Fruit fly (Drosophila melanogaster) whole organism, prepupa: Measurements from ENCODE around the gene CG10654.

ENCODE experiments used
- Blimp-1 ChIP-seq: fragments of 200-800 bp; sonication (Bioruptor generic); optimal IDR thresholded peaks from 3 replicates; lab custom pipeline; 2017; ENCODE audit warnings: missing biosample characterization, missing genetic modification characterization, mild to moderate bottlenecking, moderate library complexity, missing genetic modification reagents
- CG10631 ChIP-seq: fragments of 200-800 bp; sonication (Bioruptor generic); optimal IDR thresholded peaks from 2 replicates; lab custom pipeline; 2016; ENCODE audit warnings: missing biosample characterization, missing genetic modification characterization
- CG11294 ChIP-seq: fragments of 200-800 bp; sonication (Bioruptor generic); IDR thresholded peaks from 2 replicates; pipeline ENCODE4 v1.3.6; 2022; ENCODE audit warnings: missing biosample characterization, missing genetic modification characterization
- CG11762 ChIP-seq: fragments of 200-800 bp; sonication (Bioruptor generic); optimal IDR thresholded peaks from 3 replicates; lab custom pipeline; 2016; ENCODE audit warnings: missing biosample characterization, missing genetic modification characterization; ENCODE audit not compliant: insufficient read depth
- CG11902 ChIP-seq: fragments of 200-800 bp; sonication (Bioruptor generic); optimal IDR thresholded peaks from 3 replicates; lab custom pipeline; 2016; ENCODE audit warnings: missing biosample characterization, missing genetic modification characterization
- CG16779 ChIP-seq: fragments of 200-800 bp; sonication (Bioruptor generic); optimal IDR thresholded peaks from 3 replicates; lab custom pipeline; 2017; ENCODE audit warnings: missing biosample characterization, mild to moderate bottlenecking, missing genetic modification characterization
- CG31627 ChIP-seq: fragments of 200-800 bp; sonication (Bioruptor generic); optimal IDR thresholded peaks from 3 replicates; lab custom pipeline; 2016; ENCODE audit warnings: missing biosample characterization, missing genetic modification characterization
- CG3919 ChIP-seq: fragments of 200-800 bp; sonication (Bioruptor generic); optimal IDR thresholded peaks from 3 replicates; lab custom pipeline; 2016; ENCODE audit warnings: missing biosample characterization, missing genetic modification characterization
- CG4318 ChIP-seq: fragments of 200-800 bp; sonication (Bioruptor generic); optimal IDR thresholded peaks from 3 replicates; lab custom pipeline; 2017; ENCODE audit warnings: missing biosample characterization, mild to moderate bottlenecking, missing genetic modification characterization
- CG6276 ChIP-seq: fragments of 200-800 bp; sonication (Bioruptor generic); optimal IDR thresholded peaks from 2 replicates; lab custom pipeline; 2017; ENCODE audit warnings: missing biosample characterization, mild to moderate bottlenecking, missing genetic modification characterization
- CG6792 ChIP-seq: fragments of 200-800 bp; sonication (Bioruptor generic); optimal IDR thresholded peaks from 3 replicates; lab custom pipeline; 2016; ENCODE audit warnings: missing biosample characterization, missing genetic modification characterization
- CG6854 ChIP-seq: fragments of 200-800 bp; sonication (Bioruptor generic); optimal IDR thresholded peaks from 2 replicates; lab custom pipeline; 2017; ENCODE audit warnings: missing biosample characterization, mild to moderate bottlenecking, missing genetic modification characterization
- CG8119 ChIP-seq: fragments of 200-800 bp; sonication (Bioruptor generic); IDR thresholded peaks from 3 replicates; pipeline ENCODE4 v1.3.6; 2022; ENCODE audit warnings: missing biosample characterization, missing genetic modification characterization
- CG8319 ChIP-seq: fragments of 200-800 bp; sonication (Bioruptor generic); optimal IDR thresholded peaks from 3 replicates; lab custom pipeline; 2016; ENCODE audit warnings: missing biosample characterization, missing genetic modification characterization
- CG8632 ChIP-seq: fragments of 200-800 bp; sonication (Bioruptor generic); optimal IDR thresholded peaks from 3 replicates; lab custom pipeline; 2016; ENCODE audit warnings: missing biosample characterization, missing genetic modification characterization
- Eip75B ChIP-seq: fragments of 200-800 bp; sonication (Bioruptor generic); optimal IDR thresholded peaks from 3 replicates; lab custom pipeline; 2016; ENCODE audit warnings: missing biosample characterization, missing genetic modification characterization
- Ets96B ChIP-seq: fragments of 200-800 bp; optimal IDR thresholded peaks from 2 replicates; lab custom pipeline; 2019; ENCODE audit warnings: missing biosample characterization, mild to moderate bottlenecking, missing genetic modification characterization, moderate library complexity
- Hr38 ChIP-seq: sonication (Bioruptor generic); optimal IDR thresholded peaks from 2 replicates; lab custom pipeline; 2016; ENCODE audit warnings: missing biosample characterization, missing genetic modification characterization
- Hr39 ChIP-seq: fragments of 200-800 bp; sonication (Bioruptor generic); optimal IDR thresholded peaks from 2 replicates; lab custom pipeline; 2016; ENCODE audit warnings: missing biosample characterization, missing genetic modification characterization
- Hr4 ChIP-seq: fragments of 200-800 bp; sonication (Bioruptor generic); optimal IDR thresholded peaks from 3 replicates; lab custom pipeline; 2016; ENCODE audit warnings: missing biosample characterization, missing genetic modification characterization
- Lpt ChIP-seq: fragments of 200-800 bp; sonication (Bioruptor generic); optimal IDR thresholded peaks from 3 replicates; lab custom pipeline; 2016; ENCODE audit warnings: missing biosample characterization, missing genetic modification characterization
- Met ChIP-seq: fragments of 200-800 bp; sonication (Bioruptor generic); optimal IDR thresholded peaks from 3 replicates; lab custom pipeline; 2016; ENCODE audit warnings: missing biosample characterization, missing genetic modification characterization
- OdsH ChIP-seq: fragments of 200-800 bp; sonication (Bioruptor generic); optimal IDR thresholded peaks from 3 replicates; lab custom pipeline; 2016; ENCODE audit warnings: missing biosample characterization, missing genetic modification characterization
- Smox ChIP-seq: fragments of 200-800 bp; sonication (Bioruptor generic); optimal IDR thresholded peaks from 3 replicates; lab custom pipeline; 2016; ENCODE audit warnings: missing biosample characterization, missing genetic modification characterization
- Sox15 ChIP-seq: fragments of 200-800 bp; sonication (Bioruptor generic); optimal IDR thresholded peaks from 3 replicates; lab custom pipeline; 2016; ENCODE audit warnings: missing biosample characterization, missing genetic modification characterization
- acj6 ChIP-seq: fragments of 200-800 bp; sonication (Bioruptor generic); optimal IDR thresholded peaks from 3 replicates; lab custom pipeline; 2016; ENCODE audit warnings: missing biosample characterization, missing genetic modification characterization
- cyc ChIP-seq: fragments of 200-800 bp; sonication (Bioruptor generic); optimal IDR thresholded peaks from 3 replicates; lab custom pipeline; 2016; ENCODE audit warnings: missing biosample characterization, missing genetic modification characterization
- eg ChIP-seq: fragments of 200-800 bp; sonication (Bioruptor generic); IDR thresholded peaks from 3 replicates; pipeline ENCODE4 v1.3.6; 2022; ENCODE audit warnings: missing biosample characterization, missing genetic modification characterization
- esn ChIP-seq: fragments of 200-800 bp; sonication (Bioruptor generic); optimal IDR thresholded peaks from 2 replicates; lab custom pipeline; 2016; ENCODE audit warnings: missing biosample characterization, mild to moderate bottlenecking, missing genetic modification characterization, moderate library complexity
- fd59A ChIP-seq: fragments of 200-800 bp; sonication (Bioruptor generic); optimal IDR thresholded peaks from 2 replicates; lab custom pipeline; 2017; ENCODE audit warnings: missing biosample characterization, mild to moderate bottlenecking, missing genetic modification characterization, missing genetic modification reagents
- fkh ChIP-seq: fragments of 200-800 bp; sonication (Bioruptor generic); optimal IDR thresholded peaks from 3 replicates; lab custom pipeline; 2017; ENCODE audit warnings: missing biosample characterization, mild to moderate bottlenecking, missing genetic modification characterization, moderate library complexity
- net ChIP-seq: fragments of 200-800 bp; sonication (Bioruptor generic); optimal IDR thresholded peaks from 3 replicates; lab custom pipeline; 2016; ENCODE audit warnings: missing biosample characterization, missing genetic modification characterization
- pdm3 ChIP-seq: fragments of 200-800 bp; sonication (Bioruptor generic); optimal IDR thresholded peaks from 3 replicates; lab custom pipeline; 2016; ENCODE audit warnings: missing biosample characterization, missing genetic modification characterization
- spab ChIP-seq: fragments of 200-800 bp; sonication (Bioruptor generic); optimal IDR thresholded peaks from 2 replicates; lab custom pipeline; 2017; ENCODE audit warnings: missing biosample characterization, mild to moderate bottlenecking, missing genetic modification characterization, missing genetic modification reagents
- ss ChIP-seq, 2 experiments: fragments of 200-800 bp; sonication (Bioruptor generic); optimal IDR thresholded peaks; 2 replicates in 1 of 2; 3 replicates in 1 of 2; lab custom pipeline; 2017 to 2018; ENCODE audit warnings: mild to moderate bottlenecking in 2 of 2, missing biosample characterization in 2 of 2, missing genetic modification characterization in 2 of 2, moderate library complexity in 1 of 2
- svp ChIP-seq: fragments of 200-800 bp; sonication (Bioruptor generic); peaks from one replicate; lab custom pipeline; 2016; ENCODE audit warnings: missing biosample characterization, missing genetic modification characterization
- topi ChIP-seq: fragments of 200-800 bp; sonication (Bioruptor generic); optimal IDR thresholded peaks from 3 replicates; lab custom pipeline; 2016; ENCODE audit warnings: missing biosample characterization, missing genetic modification characterization

The CG10654 gene

DNA sequence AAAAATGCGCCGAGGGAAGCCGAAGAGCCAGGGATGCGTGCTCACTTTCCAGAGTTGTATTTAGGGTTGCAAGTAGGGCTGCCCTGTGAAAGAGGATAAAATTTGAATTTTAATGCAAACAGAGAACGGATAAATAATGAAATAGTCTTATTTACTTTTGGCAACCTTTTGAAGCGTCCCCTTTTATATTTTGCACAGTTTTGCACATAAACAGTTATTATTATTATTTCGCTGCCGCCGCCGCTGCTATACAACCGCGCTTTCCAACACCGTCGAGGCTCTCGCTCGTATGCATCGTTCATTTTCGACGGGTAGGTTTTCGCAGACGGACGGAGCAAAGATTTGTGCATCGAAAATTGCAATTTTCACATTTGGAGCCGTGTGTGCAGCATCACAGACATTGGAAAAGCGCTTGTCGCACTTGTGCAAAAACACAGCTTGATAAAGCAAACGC is 7.1 kb upstream of the CG10654 start, which contains the start of the genes sti and tral (continued):
- TF ChIP-seq Sox15 (GFP tag; lab: Kevin White, UChicago) (peak; percentile 82), fd59A (GFP tag; lab: Kevin White, UChicago) (peak; percentile 53), cyc (GFP tag; lab: Kevin White, UChicago) (peak; percentile 90), net (GFP tag; lab: Kevin White, UChicago) (no peak), CG11902 (GFP tag; lab: Kevin White, UChicago) (peak; percentile 82), Lpt (GFP tag; lab: Kevin White, UChicago) (peak; percentile 38), Hr4 (peak; percentile 90), eg (peak; percentile 69), CG3919 (GFP tag; lab: Kevin White, UChicago) (peak; percentile 89), CG10631 (GFP tag; lab: Kevin White, UChicago) (peak; percentile 88), CG6854 (peak; percentile 44), spab (GFP tag; lab: Kevin White, UChicago) (no peak), CG11294 (GFP tag; lab: Robert Waterston, UW) (peak; percentile 27; the same call in 1 of the 2 replicates), esn (GFP tag; lab: Kevin White, UChicago) (peak; percentile 90), Blimp-1 (peak; percentile 52), CG8632 (peak; percentile 69), acj6 (no peak), CG6276 (no peak), Ets96B (peak; percentile 49), Smox (GFP tag; lab: Kevin White, UChicago) (no peak), CG4318 (peak; percentile 48), Hr39 (GFP tag; lab: Kevin White, UChicago) (peak; percentile 92)

DNA sequence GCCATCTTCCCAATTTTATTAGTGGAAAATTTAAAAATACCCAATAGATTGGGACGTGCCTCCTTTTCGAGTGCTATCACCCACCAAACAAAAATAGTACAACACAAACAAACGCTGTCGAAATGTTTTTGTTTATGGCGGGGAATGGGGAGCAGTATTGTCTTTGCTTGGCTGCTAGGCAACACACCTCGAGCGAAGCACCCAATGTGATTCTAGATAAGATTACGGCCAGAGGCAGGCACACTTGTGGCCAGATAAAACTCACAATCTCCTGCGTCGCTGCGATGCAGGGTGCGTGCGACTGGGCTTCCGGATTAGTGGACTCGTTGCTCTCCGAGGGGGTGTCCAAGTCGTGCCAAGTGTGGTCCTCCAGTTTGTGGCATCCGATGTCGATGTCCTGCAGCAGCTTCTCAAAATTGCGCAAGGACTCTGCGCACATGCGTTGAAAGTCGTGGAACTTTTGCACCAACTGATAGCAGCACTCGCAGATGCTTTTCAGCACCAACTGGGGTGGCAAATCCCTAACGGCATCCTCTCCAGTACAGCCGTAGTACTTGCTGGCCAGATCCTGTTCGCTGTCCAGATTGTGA is 582 bp downstream of the CG10654 start:
- TF ChIP-seq Eip75B (GFP tag; lab: Kevin White, UChicago): no peak
- TF ChIP-seq eg: no peak
- no peak for TF ChIP-seq fkh (GFP tag; lab: Kevin White, UChicago)
- TF ChIP-seq CG6792 (GFP tag; lab: Kevin White, UChicago): no peak
- TF ChIP-seq CG11762 (GFP tag; lab: Kevin White, UChicago): no peak
- no peak for TF ChIP-seq pdm3
- no peak for TF ChIP-seq Hr39 (GFP tag; lab: Kevin White, UChicago)
- no peak for TF ChIP-seq ss (GFP tag; optimal IDR thresholded peaks at IDR 0.05; lab: Kevin White, UChicago)
- no peak for TF ChIP-seq CG11902 (GFP tag; lab: Kevin White, UChicago)
- TF ChIP-seq CG16779 (tag; lab: Kevin White, UChicago): no peak
- TF ChIP-seq CG31627 (GFP tag; lab: Kevin White, UChicago): no peak
- TF ChIP-seq CG8632: no peak
- no peak for TF ChIP-seq CG8119
- TF ChIP-seq OdsH (GFP tag; lab: Kevin White, UChicago): no peak
- no peak for TF ChIP-seq CG8319 (GFP tag; lab: Kevin White, UChicago)
- no peak for TF ChIP-seq svp (GFP tag; lab: Kevin White, UChicago)
- TF ChIP-seq CG10631 (GFP tag; lab: Kevin White, UChicago): no peak
- TF ChIP-seq, all 60 proteins: peak for 0

DNA sequence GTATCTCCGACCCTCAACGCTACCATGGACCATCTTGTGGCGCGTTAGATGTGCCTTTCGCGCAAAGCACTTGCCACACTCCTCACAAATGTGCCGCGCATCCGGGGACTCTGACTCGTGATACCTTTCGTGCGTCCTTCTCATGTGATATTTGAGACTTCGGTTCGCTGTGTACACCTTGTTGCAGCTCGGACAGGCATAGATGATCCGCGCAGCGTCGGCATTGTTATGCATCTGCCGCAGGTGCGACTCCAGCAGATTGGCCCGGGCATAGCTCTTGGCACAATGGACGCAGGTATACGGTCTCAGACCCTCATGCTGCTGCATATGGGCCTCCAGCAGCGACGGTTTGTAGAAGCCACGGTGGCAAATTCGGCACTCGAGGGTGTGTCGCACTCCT is 1.6 kb downstream of the CG10654 start:
- TF ChIP-seq cyc (GFP tag; lab: Kevin White, UChicago) (no peak), Eip75B (GFP tag; lab: Kevin White, UChicago) (no peak), topi (GFP tag; lab: Kevin White, UChicago) (no peak), Met (no peak), Hr38 (GFP tag; lab: Kevin White, UChicago) (no peak), Blimp-1 (no peak)
